Worm (Caenorhabditis elegans) whole organism, midembryonic: ENCODE measurements around the gene F44B9.2.

ENCODE experiments used
- T22C8.4 ChIP-seq: fragments of 200-800 bp; sonication (Bioruptor generic); IDR thresholded peaks from 2 replicates; pipeline ENCODE4 v1.3.6; 2022; ENCODE audit warnings: missing genetic modification characterization, missing compliant biosample characterization
- klf-2 ChIP-seq: fragments of 200-800 bp; sonication (Bioruptor generic); conservative IDR thresholded peaks from 2 replicates; pipeline ENCODE4 v1.3.6; 2022; ENCODE audit warnings: missing genetic modification reagents, missing genetic modification characterization, missing compliant biosample characterization
- med-1 ChIP-seq: sonication (generic microtip); optimal IDR thresholded peaks from 2 replicates; lab custom pipeline; 2017; ENCODE audit warnings: missing genetic modification characterization, mild to moderate bottlenecking, missing compliant biosample characterization, antibody characterized with exemption, missing genetic modification reagents; ENCODE audit not compliant: insufficient read depth

ce11 chrIII:7978289-7978688 lies 44.0 kb upstream of the F44B9.2 start:
- TF ChIP-seq med-1 (no peak), T22C8.4 (GFP tag; lab: Robert Waterston, UW) (no peak), klf-2 (GFP tag; lab: Robert Waterston, UW) (no peak)
